Fruit fly (Drosophila melanogaster) whole organism, embryonic: ENCODE measurements around the gene Girdin.

Experiments
- BEAF-32 ChIP-seq: fragments of 200-800 bp; sonication (Bioruptor generic); optimal IDR thresholded peaks from 3 replicates; lab custom pipeline; 2017; ENCODE audit warnings: missing biosample characterization, missing genetic modification characterization, mild to moderate bottlenecking, moderate library complexity, missing genetic modification reagents
- Blimp-1 ChIP-seq: fragments of 200-800 bp; sonication (Bioruptor generic); optimal IDR thresholded peaks from 3 replicates; lab custom pipeline; 2018; ENCODE audit warnings: missing biosample characterization, missing genetic modification characterization, mild to moderate bottlenecking, moderate library complexity, missing genetic modification reagents
- CG10267 ChIP-seq: fragments of 200-800 bp; sonication (Bioruptor generic); optimal IDR thresholded peaks from 2 replicates; lab custom pipeline; 2018; ENCODE audit warnings: missing biosample characterization, mild to moderate bottlenecking, missing genetic modification characterization, moderate library complexity
- CG11247 ChIP-seq: fragments of 200-800 bp; sonication (Bioruptor generic); IDR thresholded peaks from 2 replicates; pipeline ENCODE4 v1.3.6; 2022; ENCODE audit warnings: missing biosample characterization, missing genetic modification characterization
- CG13894 ChIP-seq: fragments of 200-800 bp; sonication (Bioruptor generic); optimal IDR thresholded peaks from 3 replicates; lab custom pipeline; 2018; ENCODE audit warnings: missing biosample characterization, mild to moderate bottlenecking, missing genetic modification characterization, moderate library complexity
- CG14014 ChIP-seq: fragments of 200-800 bp; sonication (Bioruptor generic); IDR thresholded peaks from 2 replicates; pipeline ENCODE4 v1.3.6; 2022; ENCODE audit warnings: missing biosample characterization, missing genetic modification characterization
- CG14710 ChIP-seq: fragments of 200-800 bp; sonication (Bioruptor generic); optimal IDR thresholded peaks from 3 replicates; lab custom pipeline; 2019; ENCODE audit warnings: missing biosample characterization, mild to moderate bottlenecking, missing genetic modification characterization, moderate library complexity
- CG15269 ChIP-seq: fragments of 200-800 bp; sonication (Bioruptor generic); optimal IDR thresholded peaks from 2 replicates; lab custom pipeline; 2018; ENCODE audit warnings: missing biosample characterization, mild to moderate bottlenecking, missing genetic modification characterization, moderate library complexity
- CG1529 ChIP-seq: fragments of 200-800 bp; sonication (Bioruptor generic); optimal IDR thresholded peaks from 3 replicates; lab custom pipeline; 2018; ENCODE audit warnings: missing biosample characterization, missing genetic modification characterization
- CG15479 ChIP-seq: fragments of 200-800 bp; sonication (Bioruptor generic); optimal IDR thresholded peaks from 3 replicates; lab custom pipeline; 2019; ENCODE audit warnings: missing biosample characterization, mild to moderate bottlenecking, missing genetic modification characterization, moderate library complexity
- CG18011 ChIP-seq: fragments of 200-800 bp; sonication (Bioruptor generic); optimal IDR thresholded peaks from 2 replicates; lab custom pipeline; 2017; ENCODE audit warnings: missing biosample characterization, missing genetic modification characterization, mild to moderate bottlenecking, moderate library complexity, missing genotype
- CG3065 ChIP-seq: fragments of 200-800 bp; sonication (Bioruptor generic); optimal IDR thresholded peaks from 2 replicates; lab custom pipeline; 2016; ENCODE audit warnings: missing biosample characterization, missing genetic modification characterization
- CG34224 ChIP-seq: fragments of 200-800 bp; sonication (Bioruptor generic); IDR thresholded peaks from 3 replicates; pipeline ENCODE4 v1.3.6; 2022; ENCODE audit warnings: missing biosample characterization, missing genetic modification characterization; ENCODE audit not compliant: partially characterized antibody
- CG3995 ChIP-seq: fragments of 200-800 bp; sonication (Bioruptor generic); optimal IDR thresholded peaks from 3 replicates; lab custom pipeline; 2016; ENCODE audit warnings: missing biosample characterization, missing genetic modification characterization
- CG4617 ChIP-seq: fragments of 200-800 bp; sonication (Bioruptor generic); optimal IDR thresholded peaks from 3 replicates; lab custom pipeline; 2016; ENCODE audit warnings: missing biosample characterization, missing genetic modification characterization, borderline replicate concordance
- CG9797 ChIP-seq: fragments of 200-800 bp; sonication (Bioruptor generic); optimal IDR thresholded peaks from 3 replicates; lab custom pipeline; 2018; ENCODE audit warnings: missing biosample characterization, mild to moderate bottlenecking, missing genetic modification characterization
- D19B ChIP-seq: fragments of 200-800 bp; sonication (Bioruptor generic); optimal IDR thresholded peaks from 2 replicates; lab custom pipeline; 2017; ENCODE audit warnings: missing biosample characterization, mild to moderate bottlenecking, missing genetic modification characterization
- Dll ChIP-seq: fragments of 200-800 bp; sonication (Bioruptor generic); IDR thresholded peaks from 4 replicates; pipeline ENCODE4 v1.3.6; 2022; ENCODE audit warnings: missing biosample characterization, missing genetic modification characterization; ENCODE audit not compliant: partially characterized antibody
- Hey ChIP-seq: fragments of 200-800 bp; sonication (Bioruptor generic); optimal IDR thresholded peaks from 3 replicates; lab custom pipeline; 2018; ENCODE audit warnings: missing biosample characterization, mild to moderate bottlenecking, missing genetic modification characterization
- Hsf ChIP-seq: fragments of 200-800 bp; sonication (Bioruptor generic); optimal IDR thresholded peaks from 3 replicates; lab custom pipeline; 2016; ENCODE audit warnings: missing biosample characterization, missing genetic modification characterization
- MBD-R2 ChIP-seq: fragments of 200-800 bp; sonication (Bioruptor generic); IDR thresholded peaks from 2 replicates; pipeline ENCODE4 v1.3.6; 2022; ENCODE audit warnings: missing biosample characterization, missing genetic modification characterization
- MESR4 ChIP-seq: fragments of 200-800 bp; sonication (Bioruptor generic); optimal IDR thresholded peaks from 2 replicates; lab custom pipeline; 2018; ENCODE audit warnings: missing biosample characterization, mild to moderate bottlenecking, missing genetic modification characterization, moderate library complexity
- Max ChIP-seq: fragments of 200-800 bp; sonication (Bioruptor generic); optimal IDR thresholded peaks from 2 replicates; lab custom pipeline; 2016; ENCODE audit warnings: missing biosample characterization, mild to moderate bottlenecking, missing genetic modification characterization
- Myb ChIP-seq: fragments of 200-800 bp; sonication (Bioruptor generic); optimal IDR thresholded peaks from 2 replicates; lab custom pipeline; 2016; ENCODE audit warnings: missing biosample characterization, missing genetic modification characterization
- Rfx ChIP-seq: fragments of 200-800 bp; sonication (Bioruptor generic); IDR thresholded peaks from 2 replicates; pipeline ENCODE4 v1.3.6; 2022; ENCODE audit warnings: missing biosample characterization, missing genetic modification characterization
- YL-1 ChIP-seq: fragments of 200-800 bp; sonication (Bioruptor generic); optimal IDR thresholded peaks from 3 replicates; lab custom pipeline; 2017; ENCODE audit warnings: missing biosample characterization, mild to moderate bottlenecking, missing genetic modification characterization
- abd-A ChIP-seq: fragments of 200-800 bp; sonication (Bioruptor generic); optimal IDR thresholded peaks from 3 replicates; lab custom pipeline; 2019; ENCODE audit warnings: missing biosample characterization, mild to moderate bottlenecking, missing genetic modification characterization, moderate library complexity
- crol ChIP-seq: fragments of 200-800 bp; sonication (Bioruptor generic); IDR thresholded peaks from 2 replicates; pipeline ENCODE4 v1.3.6; 2022; ENCODE audit warnings: missing biosample characterization, missing genetic modification characterization
- crp ChIP-seq, 2 experiments: fragments of 200-800 bp; sonication (Bioruptor generic); optimal IDR thresholded peaks; 2 replicates in 1 of 2; 3 replicates in 1 of 2; lab custom pipeline; 2017; ENCODE audit warnings: missing biosample characterization in 2 of 2, missing genetic modification characterization in 2 of 2, mild to moderate bottlenecking in 1 of 2, moderate library complexity in 1 of 2
- dmrt11E ChIP-seq: fragments of 200-800 bp; sonication (Bioruptor generic); optimal IDR thresholded peaks from 3 replicates; lab custom pipeline; 2018; ENCODE audit warnings: missing biosample characterization, mild to moderate bottlenecking, missing genetic modification characterization, moderate library complexity
- eve ChIP-seq, 2 experiments: fragments of >200 bp; optimal IDR thresholded peaks; 2 replicates each; lab custom pipeline; 2017; ENCODE audit warnings: missing biosample characterization in 2 of 2, missing genetic modification characterization in 2 of 2
- ftz-f1 ChIP-seq: fragments of 200-800 bp; sonication (Bioruptor generic); optimal IDR thresholded peaks from 2 replicates; lab custom pipeline; 2016; ENCODE audit warnings: missing biosample characterization, missing genetic modification characterization
- gcm ChIP-seq: fragments of 200-800 bp; sonication (Bioruptor generic); optimal IDR thresholded peaks from 2 replicates; lab custom pipeline; 2019; ENCODE audit warnings: missing biosample characterization, mild to moderate bottlenecking, missing genetic modification characterization, moderate library complexity
- gfzf ChIP-seq: fragments of 200-800 bp; sonication (Bioruptor generic); optimal IDR thresholded peaks from 2 replicates; lab custom pipeline; 2016; ENCODE audit warnings: missing biosample characterization, mild to moderate bottlenecking, missing genetic modification characterization, moderate library complexity
- hkb ChIP-seq, 2 experiments: fragments of 200-800 bp in 1 of 2; fragments of >200 bp in 1 of 2; sonication (Bioruptor generic) in 1 of 2; IDR thresholded peaks in 1 of 2; optimal IDR thresholded peaks in 1 of 2; 2 replicates each; pipeline versions ENCODE4 v1.3.6 to Lab custom; 2017 to 2022; ENCODE audit warnings: missing biosample characterization in 1 of 2, missing genetic modification characterization in 1 of 2
- jing ChIP-seq: fragments of 200-800 bp; sonication (Bioruptor generic); optimal IDR thresholded peaks from 2 replicates; lab custom pipeline; 2018; ENCODE audit warnings: missing biosample characterization, mild to moderate bottlenecking, missing genetic modification characterization
- lov ChIP-seq, 2 experiments: fragments of 200-800 bp in 1 of 2; fragments of >200 bp in 1 of 2; sonication (Bioruptor generic) in 1 of 2; IDR thresholded peaks in 1 of 2; optimal IDR thresholded peaks in 1 of 2; 2 replicates in 1 of 2; 3 replicates in 1 of 2; pipeline versions ENCODE4 v1.3.6 to Lab custom; 2017 to 2022; ENCODE audit warnings: missing biosample characterization in 1 of 2, missing genetic modification characterization in 1 of 2
- pzg ChIP-seq: fragments of 200-800 bp; sonication (Bioruptor generic); optimal IDR thresholded peaks from 3 replicates; lab custom pipeline; 2018; ENCODE audit warnings: missing biosample characterization, mild to moderate bottlenecking, missing genetic modification characterization, moderate library complexity
- ssp ChIP-seq: fragments of 200-800 bp; sonication (Bioruptor generic); IDR thresholded peaks from 2 replicates; pipeline ENCODE4 v1.3.6; 2022; ENCODE audit warnings: missing biosample characterization, missing genetic modification characterization
- stwl ChIP-seq: fragments of 200-800 bp; sonication (Bioruptor generic); optimal IDR thresholded peaks from 3 replicates; lab custom pipeline; 2018; ENCODE audit warnings: missing biosample characterization, mild to moderate bottlenecking, missing genetic modification characterization, moderate library complexity
- sug ChIP-seq: fragments of 200-800 bp; optimal IDR thresholded peaks from 2 replicates; lab custom pipeline; 2019; ENCODE audit warnings: missing biosample characterization, mild to moderate bottlenecking, missing genetic modification characterization, moderate library complexity
- trem ChIP-seq: fragments of 200-800 bp; optimal IDR thresholded peaks from 3 replicates; lab custom pipeline; 2019; ENCODE audit warnings: missing biosample characterization, mild to moderate bottlenecking, missing genetic modification characterization, moderate library complexity
- wor ChIP-seq: fragments of 200-800 bp; sonication (Bioruptor generic); IDR thresholded peaks from 2 replicates; pipeline ENCODE4 v1.3.6; 2022; ENCODE audit warnings: missing biosample characterization, missing genetic modification characterization

The Girdin gene

DNA sequence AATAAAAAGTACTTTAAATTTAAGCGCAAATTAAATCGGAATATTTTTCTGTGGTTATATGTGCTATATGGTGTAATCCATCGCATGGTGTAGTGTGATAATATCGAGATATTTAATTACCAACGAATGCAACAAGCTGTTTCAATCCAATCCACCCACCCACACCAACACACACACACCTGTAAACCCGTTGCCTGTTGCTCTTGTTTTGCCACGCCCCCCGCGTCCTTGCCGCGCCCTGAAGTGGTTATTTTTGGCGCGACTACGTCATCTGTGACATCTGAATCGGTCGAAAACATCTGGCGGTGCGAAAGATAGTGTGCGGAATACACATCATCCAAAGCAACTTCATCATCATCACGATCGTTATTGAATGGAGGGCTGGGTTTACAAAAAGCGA is 13.3 kb upstream of the Girdin start (continued):
- TF ChIP-seq sug (tag; lab: Kevin White, UChicago), result no peak
- TF ChIP-seq CG34224 (GFP tag; lab: Robert Waterston, UW), result no peak
- TF ChIP-seq abd-A, result no peak
- TF ChIP-seq lov (optimal IDR thresholded peaks at IDR 0.05; lab: Kevin White, UChicago), result no peak
- no peak for TF ChIP-seq lov (GFP tag; IDR thresholded peaks at IDR 0.05; lab: Robert Waterston, UW)
- peak; percentile 52 for TF ChIP-seq ftz-f1
- no peak for TF ChIP-seq CG18011 (GFP tag; lab: Kevin White, UChicago)
- TF ChIP-seq CG13894 (tag; lab: Kevin White, UChicago), result no peak
- TF ChIP-seq CG1529 (GFP tag; lab: Kevin White, UChicago), result no peak
- TF ChIP-seq Dll (GFP tag; lab: Robert Waterston, UW), result no peak
- TF ChIP-seq Hsf (GFP tag; lab: Kevin White, UChicago), result no peak
- TF ChIP-seq crol (GFP tag; lab: Robert Waterston, UW), result peak; percentile 66
- no peak for TF ChIP-seq Blimp-1
- no peak for TF ChIP-seq jing
- TF ChIP-seq CG11247 (GFP tag; lab: Robert Waterston, UW), result no peak
- TF ChIP-seq CG3065 (GFP tag; lab: Kevin White, UChicago), result peak; percentile 85
- no peak for TF ChIP-seq wor
- no peak for TF ChIP-seq eve (GFP tag; optimal IDR thresholded peaks at IDR 0.05; lab: Kevin White, UChicago)
- no peak for TF ChIP-seq ssp (GFP tag; lab: Robert Waterston, UW)
- TF ChIP-seq dmrt11E, result no peak
- no peak for TF ChIP-seq CG15269 (tag; lab: Kevin White, UChicago)
- no peak for TF ChIP-seq CG14014

DNA sequence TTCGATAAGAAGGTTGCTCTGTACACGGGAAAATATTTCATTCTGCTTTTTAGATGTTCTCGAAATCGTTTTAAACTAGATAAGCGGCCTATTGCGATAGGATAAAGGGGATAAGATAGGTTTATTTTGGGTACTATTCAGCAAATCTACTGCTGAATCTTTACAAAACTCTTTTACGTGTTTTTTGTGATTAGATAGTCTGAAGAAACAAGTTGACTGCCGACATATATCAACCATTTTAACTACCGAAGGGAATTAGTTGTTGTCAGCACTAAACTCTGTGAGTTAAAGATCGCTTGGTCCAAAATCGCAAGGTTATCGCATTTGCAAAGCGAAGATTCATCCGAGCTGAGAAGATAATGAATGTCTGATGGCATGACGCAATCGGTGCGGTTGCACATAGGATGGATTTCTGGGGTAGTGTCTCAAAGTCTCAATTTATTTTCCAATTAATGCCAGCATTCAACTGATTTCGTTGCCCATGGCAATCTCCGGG is 12.5 kb upstream of the Girdin start, which contains the start of gene Asciz:
Gene Asciz (minus strand): TSS at position 51 of the 496 bp plus-strand sequence.
- TF ChIP-seq CG15479 (GFP tag; lab: Kevin White, UChicago), result peak; percentile 4
- TF ChIP-seq gcm (GFP tag; lab: Kevin White, UChicago), result no peak
- TF ChIP-seq Rfx (GFP tag; lab: Robert Waterston, UW), result peak; percentile 28; the same call in 1 of the 2 replicates

DNA sequence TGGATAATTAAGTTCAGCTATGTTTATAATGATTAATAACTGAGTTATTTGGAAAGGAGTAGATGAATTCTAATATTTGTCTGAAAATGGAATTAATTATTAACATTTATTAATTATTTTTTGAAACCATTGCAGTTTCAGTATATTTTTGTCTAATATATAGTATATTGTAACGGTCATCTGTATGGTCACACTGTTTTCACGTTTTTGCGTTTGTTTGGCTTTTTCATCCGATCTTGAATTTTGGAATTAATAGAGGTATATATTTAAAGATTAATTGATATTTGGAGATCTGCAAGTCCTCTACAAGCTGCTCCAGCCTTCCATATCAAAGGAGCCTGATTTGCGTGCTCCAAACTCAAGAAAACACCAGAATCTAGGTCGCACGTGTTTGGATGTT is 9.6 kb upstream of the Girdin start, which contains the start of the genes CG32278 and CG32281:
Gene CG32278 (plus strand): TSS at position 180 of the 400 bp plus-strand sequence.
Gene CG32281 (plus strand): TSS at position 269 of the 400 bp plus-strand sequence.
- TF ChIP-seq D19B (GFP tag; lab: Kevin White, UChicago), result no peak
- no peak for TF ChIP-seq hkb (optimal IDR thresholded peaks at IDR 0.05; lab: Kevin White, UChicago)
- no peak for TF ChIP-seq hkb (GFP tag; IDR thresholded peaks at IDR 0.05; lab: Robert Waterston, UW)
- TF ChIP-seq CG9797 (GFP tag; lab: Kevin White, UChicago), result peak; percentile 52
- TF ChIP-seq stwl (tag; lab: Kevin White, UChicago), result peak; percentile 41
- TF ChIP-seq pzg (GFP tag; lab: Kevin White, UChicago), result peak; percentile 9
- peak; percentile 19; the same call in 1 of the 2 replicates for TF ChIP-seq MBD-R2 (GFP tag; lab: Robert Waterston, UW)
- TF ChIP-seq gfzf (GFP tag; lab: Kevin White, UChicago), result peak; percentile 54
- peak; percentile 18 for TF ChIP-seq CG14710 (tag; lab: Kevin White, UChicago)
- no peak for TF ChIP-seq CG10267 (tag; lab: Kevin White, UChicago)
- TF ChIP-seq BEAF-32 (GFP tag; lab: Kevin White, UChicago), result peak; percentile 11
- no peak for TF ChIP-seq Hey (tag; lab: Kevin White, UChicago)
- no peak for TF ChIP-seq crp (GFP tag; optimal IDR thresholded peaks at IDR 0.05; lab: Kevin White, UChicago)
- peak; percentile 9 for TF ChIP-seq Max
- peak; percentile 41 for TF ChIP-seq trem
- TF ChIP-seq YL-1 (GFP tag; lab: Kevin White, UChicago), result peak; percentile 40
- peak; percentile 7 for TF ChIP-seq Myb
- TF ChIP-seq CG3995 (GFP tag; lab: Kevin White, UChicago), result peak; percentile 67
- peak; percentile 28 for TF ChIP-seq CG4617
- peak; percentile 47 for TF ChIP-seq MESR4 (GFP tag; lab: Kevin White, UChicago)
- TF ChIP-seq, all 482 proteins: peak for 14
